Fruit fly (Drosophila melanogaster) Kc167 (cell line): Measurements from ENCODE around the gene CG10863.

Experiments used
- Myc ChIP-seq: fragments of >200 bp; optimal IDR thresholded peaks from 2 replicates; lab custom pipeline; 2017; ENCODE audit warnings: missing external identifiers
- Sin3A ChIP-seq: fragments of >200 bp; optimal IDR thresholded peaks from 2 replicates; lab custom pipeline; 2018; ENCODE audit warnings: missing external identifiers
- h ChIP-seq: fragments of >200 bp; optimal IDR thresholded peaks from 3 replicates; lab custom pipeline; 2018; ENCODE audit warnings: missing external identifiers
- insv ChIP-seq: fragments of >200 bp; optimal IDR thresholded peaks from 3 replicates; lab custom pipeline; 2018; ENCODE audit warnings: missing external identifiers
- psq ChIP-seq: fragments of >200 bp; optimal IDR thresholded peaks from 2 replicates; lab custom pipeline; 2017; ENCODE audit warnings: missing external identifiers
- ttk ChIP-seq: sonication (Bioruptor generic); optimal IDR thresholded peaks from 2 replicates; lab custom pipeline; 2017; ENCODE audit warnings: missing external identifiers

Gene CG10863

dm6 chr3L:3932742-3933289, 9.4 kb downstream of the CG10863 start:
- no peak for TF ChIP-seq insv (lab: Kevin White, UChicago)
- no peak for TF ChIP-seq psq
- no peak for TF ChIP-seq Myc (lab: Kevin White, UChicago)

- TF ChIP-seq Sin3A (lab: Kevin White, UChicago) (no peak), ttk (lab: Kevin White, UChicago) (no peak), psq (no peak), Myc (lab: Kevin White, UChicago) (no peak), h (lab: Kevin White, UChicago) (no peak), insv (lab: Kevin White, UChicago) (no peak)
These were observed 10.5 kb downstream of the CG10863 start for dm6 chr3L:3931778-3932177.

dm6 chr3L:3930930-3931329, 11.3 kb downstream of the CG10863 start:
- TF ChIP-seq Sin3A (lab: Kevin White, UChicago) (no peak), ttk (lab: Kevin White, UChicago) (no peak), Myc (lab: Kevin White, UChicago) (no peak), insv (lab: Kevin White, UChicago) (no peak), h (lab: Kevin White, UChicago) (no peak), psq (no peak)

dm6 chr3L:3929968-3930767, 12.1 kb downstream of the CG10863 start:
- no peak for TF ChIP-seq h (lab: Kevin White, UChicago)
- TF ChIP-seq insv (lab: Kevin White, UChicago) = no peak

dm6 chr3L:3928943-3929785, 13.1 kb downstream of the CG10863 start:
- TF ChIP-seq ttk (lab: Kevin White, UChicago) = no peak
- no peak for TF ChIP-seq Sin3A (lab: Kevin White, UChicago)
- TF ChIP-seq insv (lab: Kevin White, UChicago) = no peak
- no peak for TF ChIP-seq psq
- no peak for TF ChIP-seq h (lab: Kevin White, UChicago)

dm6 chr3L:3928205-3928942, 13.9 kb downstream of the CG10863 start:
- TF ChIP-seq insv (lab: Kevin White, UChicago) (no peak), Sin3A (lab: Kevin White, UChicago) (no peak), ttk (lab: Kevin White, UChicago) (no peak), h (lab: Kevin White, UChicago) (no peak), psq (no peak), Myc (lab: Kevin White, UChicago) (no peak)

- TF ChIP-seq insv (lab: Kevin White, UChicago) (no peak), h (lab: Kevin White, UChicago) (no peak), psq (no peak), Sin3A (lab: Kevin White, UChicago) (no peak), Myc (lab: Kevin White, UChicago) (no peak), ttk (lab: Kevin White, UChicago) (no peak)
These were observed 14.8 kb downstream of the CG10863 start for dm6 chr3L:3927462-3927861.

- TF ChIP-seq psq (no peak), h (lab: Kevin White, UChicago) (no peak)
These were observed 16.0 kb downstream of the CG10863 start for dm6 chr3L:3926191-3926765.

- TF ChIP-seq ttk (lab: Kevin White, UChicago) = no peak
- TF ChIP-seq Myc (lab: Kevin White, UChicago) = no peak
- TF ChIP-seq insv (lab: Kevin White, UChicago) = no peak
- no peak for TF ChIP-seq psq
- no peak for TF ChIP-seq Sin3A (lab: Kevin White, UChicago)
- no peak for TF ChIP-seq h (lab: Kevin White, UChicago)
These were observed 16.8 kb downstream of the CG10863 start for dm6 chr3L:3925487-3925886.

dm6 chr3L:3923631-3924274, 18.5 kb downstream of the CG10863 start:
- TF ChIP-seq Myc (lab: Kevin White, UChicago) = no peak
- TF ChIP-seq insv (lab: Kevin White, UChicago) = no peak
- TF ChIP-seq Sin3A (lab: Kevin White, UChicago) = no peak
- no peak for TF ChIP-seq ttk (lab: Kevin White, UChicago)
- TF ChIP-seq h (lab: Kevin White, UChicago) = no peak
- TF ChIP-seq psq = no peak

- no peak for TF ChIP-seq insv (lab: Kevin White, UChicago)
- TF ChIP-seq Myc (lab: Kevin White, UChicago) = no peak
- TF ChIP-seq psq = no peak
- no peak for TF ChIP-seq h (lab: Kevin White, UChicago)
- TF ChIP-seq ttk (lab: Kevin White, UChicago) = no peak
- TF ChIP-seq Sin3A (lab: Kevin White, UChicago) = no peak
These were observed 30.1 kb downstream of the CG10863 start for dm6 chr3L:3912134-3912533.
